Fruit fly (Drosophila melanogaster): ENCODE data around the gene CG2930.

CG2930 gene

DNA sequence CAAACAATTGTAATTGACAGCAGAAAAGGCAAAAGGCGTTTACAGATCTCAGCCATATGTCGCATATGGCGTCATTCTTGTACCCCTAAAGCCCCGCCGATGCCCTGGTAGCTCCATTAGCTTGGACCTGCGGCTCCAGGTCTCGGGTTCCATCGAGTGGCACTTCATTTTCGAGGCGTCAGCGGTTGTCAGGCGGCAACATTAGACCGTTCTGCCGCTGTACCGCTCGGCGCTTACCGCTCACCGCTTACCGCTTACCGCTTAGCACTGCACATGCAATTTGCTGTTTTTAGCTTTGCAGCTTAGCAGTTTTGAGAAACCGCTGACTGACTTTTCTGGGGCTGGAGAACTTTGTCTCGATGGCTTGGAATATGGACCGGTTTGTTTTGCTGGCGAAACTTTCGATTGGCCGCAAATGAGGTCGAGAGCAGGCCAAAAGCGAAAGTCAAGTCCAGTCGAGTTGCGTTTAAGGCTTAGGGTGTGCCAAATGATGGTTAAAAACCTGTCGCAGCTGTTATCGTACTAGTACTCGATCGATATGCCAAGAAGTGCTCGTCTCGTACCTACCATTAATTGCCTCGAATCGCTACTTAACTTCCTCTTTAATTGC lies 19.2 kb upstream of the CG2930 start:
- TF ChIP-seq CTCF (optimal IDR thresholded peaks at IDR 0.05) = no peak
- TF ChIP-seq CG8478 (optimal IDR thresholded peaks at IDR 0.05) = no peak

DNA sequence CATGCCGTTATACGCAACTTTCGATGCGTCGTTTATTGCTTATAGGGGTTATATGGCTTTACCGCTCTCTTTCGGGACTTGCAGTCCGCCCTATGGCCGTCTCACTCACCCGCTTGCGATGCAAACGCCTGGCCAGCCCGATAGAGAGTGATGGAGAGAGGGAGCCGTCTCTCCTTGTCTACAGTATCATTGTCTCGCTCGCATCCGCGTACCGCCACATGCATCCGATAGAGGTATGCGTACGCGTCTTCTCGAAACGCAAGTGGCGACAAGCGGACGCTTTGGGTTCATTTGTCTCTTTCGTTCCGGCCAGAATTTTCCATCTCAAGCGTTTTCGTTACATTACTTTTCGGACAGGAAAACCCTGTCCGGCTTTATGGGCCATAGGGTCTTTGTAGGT lies 7.6 kb upstream of the CG2930 start:
- peak; percentile 44 to 57 for TF ChIP-seq CTCF (optimal IDR thresholded peaks at IDR 0.05)
- peak; percentile 84 for TF ChIP-seq CG8478 (optimal IDR thresholded peaks at IDR 0.05)

DNA sequence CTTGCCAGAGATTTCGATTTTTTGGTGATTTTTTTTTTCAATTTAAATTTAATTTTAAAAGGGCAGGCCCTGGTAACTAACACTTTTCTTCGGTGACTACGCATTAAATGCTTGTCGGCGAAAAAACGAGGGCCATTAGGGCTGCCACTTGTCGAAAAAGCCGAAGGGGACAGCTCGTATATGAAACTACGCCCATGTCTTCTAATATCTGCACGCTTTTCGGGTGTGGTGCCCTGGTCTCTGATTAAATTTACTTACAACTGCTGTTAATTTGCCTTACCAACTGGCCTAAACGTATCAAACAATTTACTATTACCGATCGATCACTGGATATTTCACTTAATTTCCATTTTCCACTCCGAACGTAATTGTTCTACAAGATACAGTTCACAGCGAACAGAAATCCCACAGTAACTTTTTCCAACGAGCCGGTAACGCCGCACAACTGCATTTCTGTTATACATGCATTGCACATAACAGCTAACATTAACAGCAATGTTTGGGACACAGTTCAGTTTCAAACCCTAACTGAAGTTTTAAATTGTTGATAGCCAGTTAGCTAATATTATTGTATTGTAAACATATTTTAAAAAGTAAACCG lies 6.4 kb upstream of the CG2930 start:
- peak; percentile 50 to 58 for TF ChIP-seq CTCF (optimal IDR thresholded peaks at IDR 0.05)
- no peak for TF ChIP-seq CG8478 (optimal IDR thresholded peaks at IDR 0.05)

DNA sequence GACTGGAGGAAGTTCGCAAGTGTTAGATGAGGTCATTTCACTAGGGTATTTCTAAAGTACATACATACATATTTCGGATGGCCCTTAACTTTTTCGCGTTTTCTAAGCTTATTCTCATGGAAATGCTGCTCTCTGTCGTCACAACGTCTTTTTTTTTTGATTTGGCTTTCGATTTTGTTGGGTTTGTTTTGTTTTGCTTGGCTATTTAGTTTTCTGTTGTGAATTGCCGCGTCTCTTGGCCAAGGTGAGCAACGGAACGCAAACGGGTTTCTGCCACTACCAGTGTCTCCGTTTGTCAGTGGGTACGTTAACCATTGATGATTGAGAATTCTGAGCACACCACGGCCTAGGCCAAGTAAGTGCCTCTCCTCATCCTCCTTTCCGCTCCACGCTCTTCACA lies 2.7 kb upstream of the CG2930 start:
- TF ChIP-seq CG8478 (optimal IDR thresholded peaks at IDR 0.05) = no peak
- no peak for TF ChIP-seq CTCF (optimal IDR thresholded peaks at IDR 0.05)

DNA sequence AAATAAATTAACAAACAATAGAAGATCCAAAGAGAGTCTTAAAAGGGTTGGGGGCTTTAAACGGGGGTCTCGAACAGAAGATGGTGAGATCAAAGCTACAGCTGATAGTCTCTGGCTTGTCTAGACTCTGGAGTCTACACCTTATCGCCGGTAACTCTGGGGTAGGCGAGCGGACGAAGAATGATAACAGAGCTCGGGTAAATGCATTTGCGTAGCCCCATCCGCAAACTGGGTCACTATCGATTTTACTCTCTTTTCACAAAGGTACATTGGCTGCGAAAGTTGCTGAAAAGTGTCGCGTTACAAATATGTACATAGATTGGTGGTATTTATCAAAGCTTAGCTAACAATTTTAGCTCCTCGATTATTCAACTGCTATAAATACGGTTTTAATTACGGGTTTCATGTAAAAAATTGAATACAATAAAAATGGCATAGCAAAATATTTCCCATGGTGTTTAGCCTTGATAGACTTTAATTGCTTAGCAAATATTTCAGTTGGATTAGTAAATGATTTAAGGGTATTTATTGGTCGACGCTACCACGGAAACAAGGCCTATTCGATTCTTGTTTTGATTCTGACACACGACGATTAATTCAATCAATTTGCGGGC lies 1.8 kb upstream of the CG2930 start:
- TF ChIP-seq CTCF (optimal IDR thresholded peaks at IDR 0.05) (no peak), CG8478 (optimal IDR thresholded peaks at IDR 0.05) (no peak)

DNA sequence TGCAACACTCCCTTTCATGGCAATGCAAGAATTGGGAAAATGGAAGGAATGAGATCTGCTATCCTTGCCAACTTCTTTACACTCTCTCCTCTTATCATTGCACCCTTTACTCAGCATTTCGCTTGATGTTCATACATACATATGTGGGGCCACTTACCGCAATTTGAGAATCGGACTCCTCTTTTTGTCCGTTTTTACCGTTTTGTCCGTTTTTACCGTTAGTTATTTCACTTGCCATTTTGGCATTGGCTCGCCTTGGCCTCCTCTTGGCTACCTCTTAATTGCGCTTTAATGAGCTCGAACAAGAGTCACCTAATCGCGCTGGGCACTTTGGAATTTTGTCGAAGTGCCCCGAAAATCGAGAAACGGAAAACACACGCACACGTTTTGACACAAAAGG lies 991 bp upstream of the CG2930 start:
- TF ChIP-seq CTCF (optimal IDR thresholded peaks at IDR 0.05) (no peak), CG8478 (optimal IDR thresholded peaks at IDR 0.05) (no peak)

DNA sequence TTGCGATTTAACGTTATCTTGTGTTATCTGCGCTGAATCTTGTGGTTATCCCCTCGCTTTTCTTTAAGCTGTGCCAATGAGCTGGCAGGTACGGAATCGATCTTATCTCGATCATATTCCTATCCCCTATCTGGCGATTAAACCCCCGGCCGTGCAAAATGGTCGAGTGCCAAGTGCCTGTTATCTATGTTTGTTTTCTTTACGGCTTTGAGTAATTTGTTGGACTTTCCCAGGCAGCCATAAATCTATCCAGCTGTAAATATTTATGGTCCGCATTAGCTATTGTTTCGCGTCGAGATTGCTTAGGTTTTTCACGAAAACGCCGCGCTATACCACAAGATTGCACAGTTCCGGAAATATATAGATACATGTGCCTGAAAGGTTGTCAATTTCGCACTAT lies 319 bp downstream of the CG2930 start:
- no peak for TF ChIP-seq CG8478 (optimal IDR thresholded peaks at IDR 0.05)
- TF ChIP-seq CTCF (optimal IDR thresholded peaks at IDR 0.05) = no peak

DNA sequence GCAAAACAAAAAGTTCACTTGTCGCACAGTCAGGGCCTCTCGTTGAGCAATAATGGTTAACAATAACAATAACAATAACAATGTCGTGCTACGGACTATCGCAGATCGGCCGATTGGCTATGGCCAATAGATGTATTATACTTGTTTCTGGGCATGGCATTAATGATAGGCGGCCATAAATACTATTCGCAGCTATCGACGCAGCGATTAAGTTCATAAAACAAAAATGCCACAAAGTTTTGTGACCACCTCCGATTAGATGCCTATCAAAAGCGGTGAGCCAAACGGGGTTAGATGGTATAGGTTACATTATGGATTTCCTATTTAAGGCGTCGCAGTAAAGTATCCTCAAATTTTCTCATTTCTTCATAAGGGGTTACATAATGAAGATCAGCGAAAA lies 1.8 kb downstream of the CG2930 start:
- TF ChIP-seq CTCF (optimal IDR thresholded peaks at IDR 0.05) (no peak), CG8478 (optimal IDR thresholded peaks at IDR 0.05) (no peak)

DNA sequence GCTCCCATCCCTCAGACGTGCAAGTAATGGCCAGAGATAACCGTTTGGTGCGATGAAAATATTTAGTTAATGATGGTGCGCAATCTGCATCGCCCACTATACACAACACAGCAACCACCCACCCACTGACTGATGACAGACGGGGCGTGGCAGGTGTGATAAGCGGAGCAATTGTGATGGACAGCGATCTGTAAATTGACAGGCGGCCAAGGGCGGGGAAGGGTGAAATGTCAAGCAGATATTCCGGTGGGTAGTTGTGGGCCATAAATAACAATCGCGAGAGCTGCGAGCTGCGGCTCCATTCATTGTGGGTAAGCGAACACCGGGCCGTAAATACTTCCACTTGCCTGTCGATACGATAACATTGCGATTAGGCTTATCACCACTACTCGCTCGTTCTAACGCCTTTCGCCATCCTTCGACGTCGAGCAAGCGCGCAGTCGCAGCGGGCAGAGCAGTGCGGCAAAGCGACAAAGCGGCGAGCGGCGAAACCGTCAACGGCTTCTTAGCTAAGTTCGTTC lies 3.2 kb downstream of the CG2930 start, which contains the start of gene yin:
Gene yin, minus strand, starts transcription at position 51 of the 521 bp plus-strand sequence.
- no peak for TF ChIP-seq CG8478 (optimal IDR thresholded peaks at IDR 0.05)

DNA sequence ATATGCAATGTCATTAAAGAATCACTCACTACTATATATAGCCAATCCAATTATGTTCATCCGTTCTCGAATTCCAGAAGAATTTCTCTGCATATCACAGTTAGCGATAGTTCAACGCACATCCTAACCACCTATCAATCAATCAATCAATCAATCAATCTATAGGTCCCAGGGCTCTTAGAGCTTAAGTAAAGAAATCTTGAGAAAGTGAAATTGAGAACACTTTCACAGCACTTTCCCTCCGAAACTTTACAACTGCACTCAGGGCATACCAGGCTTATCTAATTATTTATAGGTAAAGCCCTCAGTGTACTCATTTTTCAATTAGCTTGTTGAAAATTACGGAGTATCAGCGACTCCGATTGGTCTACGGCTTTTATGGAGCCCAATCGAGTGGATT lies 5.7 kb downstream of the CG2930 start:
- TF ChIP-seq CG8478 (optimal IDR thresholded peaks at IDR 0.05) = no peak
- no peak for TF ChIP-seq CTCF (optimal IDR thresholded peaks at IDR 0.05)

DNA sequence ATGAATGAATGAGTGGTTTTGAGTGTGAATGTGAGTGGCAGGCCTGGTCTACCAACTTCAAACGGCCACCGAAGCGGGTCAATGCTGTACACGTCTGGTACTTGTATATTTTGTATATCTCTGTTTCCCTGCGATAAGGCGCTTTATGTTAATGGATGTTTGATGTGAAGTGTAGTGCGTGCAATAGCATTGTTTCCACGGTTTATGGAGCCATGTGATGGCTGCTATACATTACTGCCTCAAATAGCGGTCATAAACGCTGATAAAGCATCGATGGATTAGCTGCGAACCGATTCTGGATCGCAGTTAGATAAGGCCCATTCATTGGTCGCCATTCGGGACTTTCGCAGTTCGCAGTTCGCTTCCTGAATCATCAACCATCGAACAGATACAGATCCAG lies 6.2 kb downstream of the CG2930 start:
- TF ChIP-seq CG8478 (optimal IDR thresholded peaks at IDR 0.05) = no peak
- no peak for TF ChIP-seq CTCF (optimal IDR thresholded peaks at IDR 0.05)

DNA sequence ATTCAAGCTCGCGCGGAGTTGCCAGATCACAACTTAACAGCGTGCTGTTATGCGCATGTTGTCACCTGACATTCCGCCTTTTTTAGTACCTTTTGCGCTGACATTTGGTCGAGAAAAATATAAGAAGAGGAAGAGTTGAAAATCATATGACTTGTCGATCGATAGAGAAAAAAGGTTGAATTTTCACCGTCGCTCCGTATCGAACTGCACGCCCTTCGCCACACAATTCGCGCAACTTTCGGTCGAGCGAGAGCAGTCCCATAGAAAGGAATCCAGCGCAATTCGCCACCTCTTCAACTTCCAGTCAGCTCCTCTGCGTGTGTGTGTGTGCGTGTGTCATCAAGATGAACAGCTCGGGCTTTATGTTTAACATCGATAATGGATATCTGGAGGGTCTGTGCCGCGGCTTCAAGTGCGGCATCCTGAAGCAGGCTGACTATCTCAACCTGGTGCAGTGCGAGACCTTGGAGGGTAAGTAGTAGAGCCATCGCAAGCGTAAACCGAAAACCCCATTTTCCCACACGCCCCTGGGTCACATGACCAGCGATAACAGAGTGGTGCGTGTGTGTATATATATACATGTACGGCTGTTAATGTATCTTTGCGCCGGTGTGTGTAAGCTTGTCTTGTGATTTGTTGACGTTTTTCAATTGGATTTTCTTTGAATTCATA lies 12.0 kb downstream of the CG2930 start, which contains the start of gene VhaAC39-1:
Gene VhaAC39-1, plus strand, starts transcription at position 104 of the 672 bp plus-strand sequence.
- TF ChIP-seq CG8478 (optimal IDR thresholded peaks at IDR 0.05) = no peak
- TF ChIP-seq CTCF (optimal IDR thresholded peaks at IDR 0.05) = peak in 1 of 2 experiments; percentile 19

DNA sequence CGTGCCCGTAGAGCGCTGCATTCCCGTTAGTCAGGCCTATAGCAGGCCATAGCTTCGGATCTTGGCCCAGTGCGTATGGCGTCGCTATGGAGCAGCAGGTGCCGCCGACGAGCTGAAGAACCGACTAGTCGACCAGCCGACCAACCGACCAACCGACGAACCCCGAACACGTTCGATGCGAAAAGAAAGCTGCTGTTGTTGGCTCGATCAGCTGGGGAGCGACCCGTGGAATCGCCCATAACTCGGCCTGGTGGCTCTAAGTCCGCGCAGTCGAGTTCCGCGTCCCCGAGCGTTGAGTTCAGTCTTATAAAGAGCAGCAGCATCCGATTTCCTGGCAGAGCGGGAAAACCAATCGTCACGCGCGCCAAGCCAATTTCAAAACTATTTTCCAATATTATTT lies 15.1 kb downstream of the CG2930 start, which contains the start of gene CG15239:
Gene CG15239, plus strand, starts transcription at position 265 of the 400 bp plus-strand sequence.
- TF ChIP-seq CG8478 (optimal IDR thresholded peaks at IDR 0.05) = no peak
- TF ChIP-seq CTCF (optimal IDR thresholded peaks at IDR 0.05) = no peak

DNA sequence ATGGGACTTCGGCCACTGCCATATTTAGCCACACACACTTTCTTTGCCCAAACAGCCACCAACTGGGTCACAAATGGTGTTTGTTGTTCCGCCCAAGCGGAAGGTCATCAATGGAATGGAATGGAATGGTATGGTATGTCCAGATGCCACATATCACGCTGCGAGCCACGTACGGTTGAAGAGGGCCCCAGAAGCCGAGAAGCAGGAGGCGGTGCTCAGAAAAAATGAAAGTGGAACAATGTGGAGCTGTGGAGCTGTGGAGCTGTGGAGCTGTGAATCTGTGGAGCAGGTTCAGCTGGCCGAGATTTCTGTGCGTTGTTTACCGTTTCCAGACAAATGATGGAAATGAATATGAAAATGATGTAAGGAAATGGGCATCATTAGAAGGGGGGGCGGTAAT lies 18.0 kb downstream of the CG2930 start:
- TF ChIP-seq CTCF (optimal IDR thresholded peaks at IDR 0.05) = no peak

DNA sequence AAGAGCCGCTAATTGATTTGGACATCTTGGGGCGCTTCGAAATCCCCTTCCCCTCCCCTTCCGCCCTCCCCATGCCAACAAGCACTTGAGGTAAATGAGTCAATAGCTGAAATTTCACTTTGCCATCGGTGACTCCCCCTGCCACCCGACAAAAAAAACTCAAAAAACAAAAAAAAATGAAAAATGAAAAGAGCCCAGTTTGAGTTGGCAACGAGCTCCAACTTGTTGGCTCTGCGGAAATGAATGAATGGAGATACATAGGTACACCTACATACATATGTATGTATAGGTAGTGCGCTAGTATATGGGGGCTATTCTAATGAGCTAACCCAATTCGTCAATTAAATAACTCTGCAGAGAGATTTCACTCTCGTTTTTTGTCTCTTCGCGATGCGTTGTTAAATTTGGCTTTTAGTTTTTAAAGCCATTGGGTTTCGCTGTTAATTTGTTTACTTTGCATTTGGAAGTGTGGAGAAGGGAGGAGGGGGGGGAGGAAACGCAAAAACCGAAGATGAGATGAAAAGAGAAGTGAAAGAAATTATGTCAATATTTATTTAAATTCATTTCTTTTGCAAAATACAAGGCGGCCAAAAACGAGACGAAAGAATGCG lies 18.9 kb downstream of the CG2930 start:
- TF ChIP-seq CG8478 (optimal IDR thresholded peaks at IDR 0.05) = no peak
- TF ChIP-seq CTCF (optimal IDR thresholded peaks at IDR 0.05) = no peak

All from S2 (cell line).